Fruit fly (Drosophila melanogaster): ENCODE measurements around the gene Npc2c.
A peak's percentile ranks its signal among the peaks of the same experiment; 100 is the strongest.

Npc2c gene

dm6 chr3R:10086683-10087082, 26.6 kb downstream of the Npc2c start (continued):
- TF ChIP-seq PHDP (tag; optimal IDR thresholded peaks at IDR 0.05) = no peak
- TF ChIP-seq Sox100B (GFP tag; optimal IDR thresholded peaks at IDR 0.05) = peak; percentile 11
- TF ChIP-seq dmrt99B (tag; optimal IDR thresholded peaks at IDR 0.05) = peak; percentile 35
- no peak for TF ChIP-seq HLH54F (GFP tag; optimal IDR thresholded peaks at IDR 0.05)
- TF ChIP-seq CG32767 (GFP tag; IDR thresholded peaks at IDR 0.05) = no peak
- no peak for TF ChIP-seq ase (GFP tag; IDR thresholded peaks at IDR 0.05)
- TF ChIP-seq E2f1 (GFP tag; IDR thresholded peaks at IDR 0.05) = no peak
- peak; percentile 73 for TF ChIP-seq sens (GFP tag)
- TF ChIP-seq CG18262 (tag; optimal IDR thresholded peaks at IDR 0.05) = peak; percentile 12
- TF ChIP-seq Spps (tag; optimal IDR thresholded peaks at IDR 0.05) = no peak
- TF ChIP-seq ap (GFP tag; IDR thresholded peaks at IDR 0.05) = no peak
- TF ChIP-seq HHEX (GFP tag; optimal IDR thresholded peaks at IDR 0.05) = no peak
- peak; percentile 40 for TF ChIP-seq Sox102F (GFP tag; optimal IDR thresholded peaks at IDR 0.05)
- no peak for TF ChIP-seq CG10366 (GFP tag; IDR thresholded peaks at IDR 0.05)
- TF ChIP-seq hb (GFP tag; IDR thresholded peaks at IDR 0.05; ENCODE audit: partially characterized antibody) = no peak
- TF ChIP-seq salm (tag; optimal IDR thresholded peaks at IDR 0.05) = no peak
- TF ChIP-seq CG4707 (GFP tag; optimal IDR thresholded peaks at IDR 0.05) = no peak
- TF ChIP-seq lov (optimal IDR thresholded peaks at IDR 0.05) = no peak
- no peak for TF ChIP-seq lov (GFP tag; IDR thresholded peaks at IDR 0.05)
- no peak for TF ChIP-seq nerfin-2 (GFP tag; IDR thresholded peaks at IDR 0.05; ENCODE audit: partially characterized antibody)
- TF ChIP-seq CG3838 (GFP tag; optimal IDR thresholded peaks at IDR 0.05) = no peak
- peak; percentile 22 for TF ChIP-seq CG11504 (tag; optimal IDR thresholded peaks at IDR 0.05)
- TF ChIP-seq CG5953 (GFP tag; IDR thresholded peaks at IDR 0.05) = peak; percentile 27; the same call in 1 of the 2 replicates

DNA sequence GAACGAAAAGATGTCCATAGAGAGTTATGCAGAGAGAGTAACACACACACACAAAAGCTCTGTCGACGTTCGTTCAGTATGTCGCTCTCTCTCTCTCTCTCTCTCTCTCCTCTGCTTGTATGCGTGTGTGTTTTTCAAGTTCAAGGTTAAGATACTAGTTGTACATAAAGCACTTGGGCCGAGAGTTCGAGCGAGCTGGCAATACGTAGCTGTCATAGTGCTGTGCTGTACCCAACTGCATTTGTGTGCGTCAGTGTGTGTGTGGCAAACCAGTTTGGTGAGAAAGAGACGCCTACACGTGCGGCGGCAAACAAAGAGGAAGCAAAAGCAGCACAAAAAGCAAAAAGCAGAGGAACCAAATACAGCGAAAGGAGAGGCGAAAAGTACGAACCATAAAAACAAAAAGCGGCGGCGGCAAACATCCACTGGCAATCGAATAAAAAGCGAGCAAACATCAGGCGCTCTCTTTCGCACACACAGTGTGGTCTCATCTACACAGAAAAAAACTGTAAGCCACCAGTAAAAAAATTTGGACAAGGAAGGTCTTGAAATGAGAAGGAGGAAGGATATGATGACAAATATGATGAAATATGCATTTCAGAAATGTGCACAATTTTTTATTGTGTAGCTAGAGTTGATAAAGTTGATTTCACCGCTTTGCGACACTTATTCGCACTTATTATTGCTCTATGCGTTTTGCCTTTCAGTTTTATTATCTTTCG, 27.3 kb downstream of the Npc2c start:
- TF ChIP-seq CG2889 (GFP tag; IDR thresholded peaks at IDR 0.05) (peak; percentile 55; the same call in 1 of the 3 replicates), btn (GFP tag; optimal IDR thresholded peaks at IDR 0.05) (peak; percentile 21), danr (GFP tag; IDR thresholded peaks at IDR 0.05) (0 out of 2 replicates have a peak, but pooled peaks have one; percentile 9), Hmr (GFP tag; optimal IDR thresholded peaks at IDR 0.05) (peak; percentile 71), CG7839 (tag; optimal IDR thresholded peaks at IDR 0.05) (peak; percentile 69), zf30C (GFP tag; optimal IDR thresholded peaks at IDR 0.05) (no peak), vvl (GFP tag; IDR thresholded peaks at IDR 0.05) (peak; percentile 78), disco-r (GFP tag; optimal IDR thresholded peaks at IDR 0.05) (peak; percentile 39), Blimp-1 (GFP tag; optimal IDR thresholded peaks at IDR 0.05) (peak; percentile 11), Aef1 (GFP tag; IDR thresholded peaks at IDR 0.05) (peak; percentile 80), ATbp (GFP tag; optimal IDR thresholded peaks at IDR 0.05) (peak; percentile 60), pan (optimal IDR thresholded peaks at IDR 0.05) (no peak), pan (GFP tag; optimal IDR thresholded peaks at IDR 0.05 in 1 of 2, IDR thresholded peaks at IDR 0.05 in 1 of 2) (peak in 1 of 2 experiments; percentile 74), CG9215 (GFP tag; IDR thresholded peaks at IDR 0.05) (no peak), Nf-YB (GFP tag; optimal IDR thresholded peaks at IDR 0.05) (peak; percentile 11), cas (GFP tag; IDR thresholded peaks at IDR 0.05) (no peak), Spps (tag; optimal IDR thresholded peaks at IDR 0.05) (no peak), B-H1 (GFP tag; IDR thresholded peaks at IDR 0.05) (no peak), mirr (GFP tag; optimal IDR thresholded peaks at IDR 0.05) (peak; percentile 45), ems (GFP tag; optimal IDR thresholded peaks at IDR 0.05) (peak; percentile 44), Hr3 (GFP tag; optimal IDR thresholded peaks at IDR 0.05) (peak; percentile 42), hkb (optimal IDR thresholded peaks at IDR 0.05) (no peak), hkb (GFP tag; IDR thresholded peaks at IDR 0.05) (peak; percentile 58), ro (GFP tag; IDR thresholded peaks at IDR 0.05) (no peak), CG3995 (GFP tag; optimal IDR thresholded peaks at IDR 0.05) (peak; percentile 32), Camta (GFP tag; optimal IDR thresholded peaks at IDR 0.05) (peak; percentile 73), CG17568 (GFP tag; optimal IDR thresholded peaks at IDR 0.05) (peak; percentile 52), gsb (GFP tag; IDR thresholded peaks at IDR 0.05) (peak; percentile 59), tio (GFP tag; optimal IDR thresholded peaks at IDR 0.05) (peak; percentile 64)

Measured in whole organism, embryonic.